Fruit fly (Drosophila melanogaster) whole organism, embryonic: Measurements from ENCODE around the gene Tim17a2.

Source experiments
- Abd-B ChIP-seq: fragments of 200-800 bp; sonication (Bioruptor generic); optimal IDR thresholded peaks from 2 replicates; lab custom pipeline; 2018; ENCODE audit warnings: missing biosample characterization, mild to moderate bottlenecking, missing genetic modification characterization, moderate library complexity
- Asciz ChIP-seq: fragments of 200-800 bp; sonication (Bioruptor generic); optimal IDR thresholded peaks from 2 replicates; lab custom pipeline; 2017; ENCODE audit warnings: missing biosample characterization, mild to moderate bottlenecking, missing genetic modification characterization, missing genetic modification reagents
- Atf6 ChIP-seq: fragments of 200-800 bp; sonication (Bioruptor generic); IDR thresholded peaks from 2 replicates; pipeline ENCODE4 v1.3.6; 2022; ENCODE audit warnings: missing biosample characterization, missing genetic modification characterization
- BEAF-32 ChIP-seq: fragments of 200-800 bp; sonication (Bioruptor generic); optimal IDR thresholded peaks from 3 replicates; lab custom pipeline; 2017; ENCODE audit warnings: missing biosample characterization, missing genetic modification characterization, mild to moderate bottlenecking, moderate library complexity, missing genetic modification reagents
- Bdp1 ChIP-seq: fragments of 200-800 bp; sonication (Bioruptor generic); optimal IDR thresholded peaks from 3 replicates; lab custom pipeline; 2016; ENCODE audit warnings: missing biosample characterization, missing genetic modification characterization
- CG10431 ChIP-seq: fragments of 200-800 bp; sonication (Bioruptor generic); optimal IDR thresholded peaks from 3 replicates; lab custom pipeline; 2018; ENCODE audit warnings: missing biosample characterization, mild to moderate bottlenecking, missing genetic modification characterization
- CG11093 ChIP-seq: fragments of 200-800 bp; sonication (Bioruptor generic); IDR thresholded peaks from 3 replicates; pipeline ENCODE4 v1.3.6; 2022; ENCODE audit warnings: missing biosample characterization, missing genetic modification characterization
- CG12299 ChIP-seq: fragments of 200-800 bp; sonication (Bioruptor generic); optimal IDR thresholded peaks from 2 replicates; lab custom pipeline; 2018; ENCODE audit warnings: missing biosample characterization, mild to moderate bottlenecking, missing genetic modification characterization
- CG12769 ChIP-seq: fragments of 200-800 bp; sonication (Bioruptor generic); optimal IDR thresholded peaks from 2 replicates; lab custom pipeline; 2019; ENCODE audit warnings: missing biosample characterization, mild to moderate bottlenecking, missing genetic modification characterization, moderate library complexity
- CG13296 ChIP-seq: fragments of 200-800 bp; sonication (Bioruptor generic); optimal IDR thresholded peaks from 3 replicates; lab custom pipeline; 2018; ENCODE audit warnings: missing biosample characterization, mild to moderate bottlenecking, missing genetic modification characterization
- CG13624 ChIP-seq: fragments of 200-800 bp; sonication (Bioruptor generic); optimal IDR thresholded peaks from 2 replicates; lab custom pipeline; 2016; ENCODE audit warnings: missing biosample characterization, missing genetic modification characterization
- CG14050 ChIP-seq: fragments of 200-800 bp; sonication (Bioruptor generic); IDR thresholded peaks from 3 replicates; pipeline ENCODE4 v1.3.6; 2022; ENCODE audit warnings: missing biosample characterization, missing genetic modification characterization
- CG14441 ChIP-seq: fragments of 200-800 bp; sonication (Bioruptor generic); IDR thresholded peaks from 2 replicates; pipeline ENCODE4 v1.3.6; 2022; ENCODE audit warnings: missing biosample characterization, missing genetic modification characterization
- CG14965 ChIP-seq: fragments of 200-800 bp; sonication (Bioruptor generic); optimal IDR thresholded peaks from 2 replicates; lab custom pipeline; 2016; ENCODE audit warnings: missing biosample characterization, missing genetic modification characterization, borderline replicate concordance
- CG15479 ChIP-seq: fragments of 200-800 bp; sonication (Bioruptor generic); optimal IDR thresholded peaks from 3 replicates; lab custom pipeline; 2019; ENCODE audit warnings: missing biosample characterization, mild to moderate bottlenecking, missing genetic modification characterization, moderate library complexity
- CG30403 ChIP-seq: fragments of 200-800 bp; sonication (Bioruptor generic); optimal IDR thresholded peaks from 3 replicates; lab custom pipeline; 2016; ENCODE audit warnings: missing biosample characterization, missing genetic modification characterization
- CG3281 ChIP-seq: fragments of 200-800 bp; sonication (Bioruptor generic); optimal IDR thresholded peaks from 3 replicates; lab custom pipeline; 2017; ENCODE audit warnings: missing biosample characterization, mild to moderate bottlenecking, missing genetic modification characterization
- CG3847 ChIP-seq: fragments of 200-800 bp; sonication (Bioruptor generic); IDR thresholded peaks from 2 replicates; pipeline ENCODE4 v1.3.6; 2022; ENCODE audit warnings: missing biosample characterization, missing genetic modification characterization
- CG4328 ChIP-seq: fragments of 200-800 bp; sonication (Bioruptor generic); optimal IDR thresholded peaks from 3 replicates; lab custom pipeline; 2017; ENCODE audit warnings: missing biosample characterization, missing genetic modification reagents, missing genetic modification characterization
- CG6175 ChIP-seq: fragments of 200-800 bp; sonication (Bioruptor generic); IDR thresholded peaks from 3 replicates; pipeline ENCODE4 v1.3.6; 2022; ENCODE audit warnings: missing biosample characterization, missing genetic modification characterization
- CG6791 ChIP-seq: fragments of 200-800 bp; sonication (Bioruptor generic); IDR thresholded peaks from 3 replicates; pipeline ENCODE4 v1.3.6; 2022; ENCODE audit warnings: missing biosample characterization, missing genetic modification characterization; ENCODE audit not compliant: partially characterized antibody
- CG6854 ChIP-seq: fragments of 200-800 bp; sonication (Bioruptor generic); optimal IDR thresholded peaks from 3 replicates; lab custom pipeline; 2017; ENCODE audit warnings: missing biosample characterization, mild to moderate bottlenecking, missing genetic modification characterization
- CG8388 ChIP-seq: fragments of 200-800 bp; sonication (Bioruptor generic); optimal IDR thresholded peaks from 2 replicates; lab custom pipeline; 2019; ENCODE audit warnings: missing biosample characterization, mild to moderate bottlenecking, missing genetic modification characterization, moderate library complexity
- CG9437 ChIP-seq: fragments of 200-800 bp; sonication (Bioruptor generic); optimal IDR thresholded peaks from 2 replicates; lab custom pipeline; 2018; ENCODE audit warnings: missing biosample characterization, mild to moderate bottlenecking, missing genetic modification characterization
- CG9609 ChIP-seq: fragments of 200-800 bp; sonication (Bioruptor generic); optimal IDR thresholded peaks from 3 replicates; lab custom pipeline; 2016; ENCODE audit warnings: missing biosample characterization, missing genetic modification characterization
- CG9727 ChIP-seq: fragments of 200-800 bp; sonication (Bioruptor generic); optimal IDR thresholded peaks from 3 replicates; lab custom pipeline; 2017; ENCODE audit warnings: missing biosample characterization, mild to moderate bottlenecking, missing genetic modification characterization
- CG9876 ChIP-seq: fragments of 200-800 bp; sonication (Bioruptor generic); optimal IDR thresholded peaks from 2 replicates; lab custom pipeline; 2016; ENCODE audit warnings: missing biosample characterization, missing genetic modification characterization
- CrebB ChIP-seq: fragments of 200-800 bp; sonication (Bioruptor generic); optimal IDR thresholded peaks from 3 replicates; lab custom pipeline; 2018; ENCODE audit warnings: missing biosample characterization, mild to moderate bottlenecking, missing genetic modification characterization
- Dip3 ChIP-seq: fragments of 200-800 bp; sonication (Bioruptor generic); optimal IDR thresholded peaks from 3 replicates; lab custom pipeline; 2016; ENCODE audit warnings: missing biosample characterization, missing genetic modification characterization
- Hmx ChIP-seq: fragments of 200-800 bp; sonication (Bioruptor generic); optimal IDR thresholded peaks from 2 replicates; lab custom pipeline; 2016; ENCODE audit warnings: missing biosample characterization, missing genetic modification characterization
- Hr3 ChIP-seq: fragments of 200-800 bp; sonication (Bioruptor generic); optimal IDR thresholded peaks from 3 replicates; lab custom pipeline; 2016; ENCODE audit warnings: missing biosample characterization, missing genetic modification characterization
- Hsf ChIP-seq: fragments of 200-800 bp; sonication (Bioruptor generic); optimal IDR thresholded peaks from 3 replicates; lab custom pipeline; 2016; ENCODE audit warnings: missing biosample characterization, missing genetic modification characterization
- MBD-R2 ChIP-seq: fragments of 200-800 bp; sonication (Bioruptor generic); IDR thresholded peaks from 2 replicates; pipeline ENCODE4 v1.3.6; 2022; ENCODE audit warnings: missing biosample characterization, missing genetic modification characterization
- Med ChIP-seq: fragments of 200-800 bp; sonication (Bioruptor generic); peaks from one replicate; lab custom pipeline; 2016; ENCODE audit warnings: missing biosample characterization, missing genetic modification characterization, mild to moderate bottlenecking, inconsistent platforms, moderate library complexity
- Mes4 ChIP-seq: fragments of 200-800 bp; sonication (Bioruptor generic); optimal IDR thresholded peaks from 2 replicates; lab custom pipeline; 2016; ENCODE audit warnings: missing biosample characterization, missing genetic modification characterization
- NK7.1 ChIP-seq: fragments of 200-800 bp; sonication (Bioruptor generic); optimal IDR thresholded peaks from 3 replicates; lab custom pipeline; 2016; ENCODE audit warnings: missing biosample characterization, missing genetic modification characterization
- Optix ChIP-seq: fragments of 200-800 bp; sonication (Bioruptor generic); IDR thresholded peaks from 3 replicates; pipeline ENCODE4 v1.3.6; 2022; ENCODE audit warnings: missing biosample characterization, missing genetic modification characterization
- Sox102F ChIP-seq: fragments of 200-800 bp; sonication (Bioruptor generic); optimal IDR thresholded peaks from 2 replicates; lab custom pipeline; 2018; ENCODE audit warnings: missing biosample characterization, mild to moderate bottlenecking, missing genetic modification characterization, moderate library complexity
- br ChIP-seq: fragments of >200 bp; optimal IDR thresholded peaks from 2 replicates; lab custom pipeline; 2017
- chinmo ChIP-seq: fragments of 200-800 bp; sonication (Bioruptor generic); IDR thresholded peaks from 4 replicates; pipeline ENCODE4 v1.3.6; 2022; ENCODE audit warnings: missing biosample characterization, missing genetic modification characterization; ENCODE audit not compliant: partially characterized antibody
- dm ChIP-seq: fragments of 200-800 bp; sonication (Bioruptor generic); optimal IDR thresholded peaks from 3 replicates; lab custom pipeline; 2016; ENCODE audit warnings: missing biosample characterization, missing genetic modification characterization
- gfzf ChIP-seq: fragments of 200-800 bp; sonication (Bioruptor generic); optimal IDR thresholded peaks from 2 replicates; lab custom pipeline; 2016; ENCODE audit warnings: missing biosample characterization, mild to moderate bottlenecking, missing genetic modification characterization, moderate library complexity
- insv ChIP-seq, 2 experiments: fragments of 200-800 bp; sonication (Bioruptor generic); optimal IDR thresholded peaks; 3 replicates each; lab custom pipeline; 2016 to 2018; ENCODE audit warnings: missing biosample characterization in 2 of 2, missing genetic modification characterization in 2 of 2
- lbe ChIP-seq: fragments of 200-800 bp; sonication (Bioruptor generic); optimal IDR thresholded peaks from 2 replicates; lab custom pipeline; 2016; ENCODE audit warnings: missing biosample characterization, mild to moderate bottlenecking, missing genetic modification characterization
- prd ChIP-seq, 3 experiments: fragments of >200 bp in 2 of 3; fragments of 200-800 bp in 1 of 3; sonication (Bioruptor generic) in 1 of 3; optimal IDR thresholded peaks in 2 of 3; IDR thresholded peaks in 1 of 3; 2 replicates in 2 of 3; 3 replicates in 1 of 3; pipeline versions ENCODE4 v1.3.6 to Lab custom; 2017 to 2022; ENCODE audit warnings: missing biosample characterization in 1 of 3, missing genetic modification characterization in 1 of 3
- psq ChIP-seq: fragments of 200-800 bp; sonication (Bioruptor generic); optimal IDR thresholded peaks from 2 replicates; lab custom pipeline; 2017; ENCODE audit warnings: missing biosample characterization, missing genetic modification characterization
- pum ChIP-seq: fragments of 200-800 bp; sonication (Bioruptor generic); optimal IDR thresholded peaks from 2 replicates; lab custom pipeline; 2016; ENCODE audit warnings: missing biosample characterization, missing genetic modification characterization
- ro ChIP-seq: fragments of 200-800 bp; sonication (Bioruptor generic); IDR thresholded peaks from 2 replicates; pipeline ENCODE4 v1.3.6; 2022; ENCODE audit warnings: missing biosample characterization, missing genetic modification characterization
- sr ChIP-seq: fragments of 200-800 bp; sonication (Bioruptor generic); IDR thresholded peaks from 3 replicates; pipeline ENCODE4 v1.3.6; 2022; ENCODE audit warnings: missing biosample characterization, missing genetic modification characterization
- stwl ChIP-seq: fragments of 200-800 bp; sonication (Bioruptor generic); optimal IDR thresholded peaks from 3 replicates; lab custom pipeline; 2018; ENCODE audit warnings: missing biosample characterization, mild to moderate bottlenecking, missing genetic modification characterization, moderate library complexity
- tio ChIP-seq: fragments of 200-800 bp; sonication (Bioruptor generic); optimal IDR thresholded peaks from 2 replicates; lab custom pipeline; 2017; ENCODE audit warnings: missing biosample characterization, missing genetic modification characterization, inconsistent platforms

The Tim17a2 gene

DNA sequence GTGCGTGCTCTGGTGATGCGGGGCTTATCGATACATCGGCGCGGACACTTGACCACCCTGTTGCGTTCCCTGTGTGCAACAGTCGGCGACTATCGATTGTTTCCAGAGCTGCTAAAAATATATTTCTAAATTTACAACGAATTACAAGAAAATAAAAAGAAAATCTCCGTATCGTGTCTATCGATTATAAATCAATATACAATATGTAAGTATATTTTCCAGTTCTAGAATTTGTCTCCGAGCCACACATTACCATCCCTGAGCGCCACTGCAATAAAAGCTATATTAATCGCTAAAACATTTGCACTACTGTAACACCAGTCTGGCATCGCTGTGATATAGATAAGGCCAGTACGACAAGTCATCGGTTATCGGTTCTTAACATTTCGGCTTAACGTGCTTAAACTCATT is 30.3 kb downstream of the Tim17a2 start, which contains the start of the genes Kat60 and Mms19 (continued):
- TF ChIP-seq CG30403 (GFP tag; lab: Kevin White, UChicago) = peak; percentile 82
- peak; percentile 39; the same call in 2 of the 3 replicates for TF ChIP-seq Optix (GFP tag; lab: Robert Waterston, UW)
- TF ChIP-seq CG15479 = peak; percentile 54
- TF ChIP-seq CG14050 (GFP tag; lab: Robert Waterston, UW) = no peak
- peak; percentile 43 for TF ChIP-seq Bdp1 (GFP tag; lab: Kevin White, UChicago)
- peak; percentile 29 for TF ChIP-seq lbe
- TF ChIP-seq Hsf (GFP tag; lab: Kevin White, UChicago) = peak; percentile 78
- peak; percentile 47 for TF ChIP-seq CG8388 (GFP tag; lab: Kevin White, UChicago)
- TF ChIP-seq CrebB (tag; lab: Kevin White, UChicago) = peak; percentile 6
- TF ChIP-seq Abd-B = peak; percentile 71
- TF ChIP-seq pum (GFP tag; lab: Kevin White, UChicago) = peak; percentile 73
- no peak for TF ChIP-seq CG10431
- no peak for TF ChIP-seq NK7.1 (GFP tag; lab: Kevin White, UChicago)
- no peak for TF ChIP-seq CG6854 (GFP tag; lab: Kevin White, UChicago)
- no peak for TF ChIP-seq Hmx (GFP tag; lab: Kevin White, UChicago)
- TF ChIP-seq Med = peak; percentile 92
- peak; percentile 26 for TF ChIP-seq CG9876 (GFP tag; lab: Kevin White, UChicago)
- peak; percentile 31 for TF ChIP-seq tio (GFP tag; lab: Kevin White, UChicago)
- TF ChIP-seq CG3281 (GFP tag; lab: Kevin White, UChicago) = no peak
- TF ChIP-seq CG3847 (GFP tag; lab: Robert Waterston, UW) = peak; percentile 83
- TF ChIP-seq Hr3 (GFP tag; lab: Kevin White, UChicago) = peak; percentile 62
- no peak for TF ChIP-seq ro (GFP tag; lab: Robert Waterston, UW)
- peak; percentile 36; the same call in 2 of the 4 replicates for TF ChIP-seq chinmo (GFP tag; lab: Robert Waterston, UW)
- TF ChIP-seq dm = peak; percentile 59
- TF ChIP-seq CG14441 = peak; percentile 64
- TF ChIP-seq CG9609 (GFP tag; lab: Kevin White, UChicago) = peak; percentile 57
- no peak for TF ChIP-seq prd (optimal IDR thresholded peaks at IDR 0.05; lab: Kevin White, UChicago)
- TF ChIP-seq prd (GFP tag; IDR thresholded peaks at IDR 0.05; lab: Robert Waterston, UW) = peak; percentile 84
- no peak for TF ChIP-seq CG4328 (GFP tag; lab: Kevin White, UChicago)
- TF ChIP-seq MBD-R2 = peak; percentile 58
- peak; percentile 48; the same call in 1 of the 3 replicates for TF ChIP-seq CG6175 (GFP tag; lab: Robert Waterston, UW)
- peak; percentile 100 for TF ChIP-seq BEAF-32 (GFP tag; lab: Kevin White, UChicago)
- TF ChIP-seq CG14965 (GFP tag; lab: Kevin White, UChicago) = no peak
- peak; percentile 64 for TF ChIP-seq Dip3 (GFP tag; lab: Kevin White, UChicago)
- TF ChIP-seq CG9727 (GFP tag; lab: Kevin White, UChicago) = peak; percentile 76
- peak; percentile 16 for TF ChIP-seq Mes4 (GFP tag; lab: Kevin White, UChicago)
- no peak for TF ChIP-seq Sox102F (GFP tag; lab: Kevin White, UChicago)
- TF ChIP-seq CG13624 (GFP tag; lab: Kevin White, UChicago) = peak; percentile 58
- TF ChIP-seq Asciz (GFP tag; lab: Kevin White, UChicago) = no peak
- no peak for TF ChIP-seq sr
- peak; percentile 47 for TF ChIP-seq stwl (tag; lab: Kevin White, UChicago)
- peak; percentile 52; the same call in 1 of the 3 replicates for TF ChIP-seq CG11093 (GFP tag; lab: Robert Waterston, UW)
- peak; percentile 52 for TF ChIP-seq psq
- TF ChIP-seq insv (GFP tag; optimal IDR thresholded peaks at IDR 0.05; lab: Kevin White, UChicago) = peak in 1 of 2 experiments; percentile 32
- TF ChIP-seq CG13296 (GFP tag; lab: Kevin White, UChicago) = no peak
- peak; percentile 34 for TF ChIP-seq CG12299 (tag; lab: Kevin White, UChicago)
- no peak for TF ChIP-seq br (lab: Kevin White, UChicago)
- peak; percentile 25 for TF ChIP-seq gfzf (GFP tag; lab: Kevin White, UChicago)
- no peak for TF ChIP-seq CG9437 (GFP tag; lab: Kevin White, UChicago)
- TF ChIP-seq Atf6 (GFP tag; lab: Robert Waterston, UW) = no peak
- TF ChIP-seq CG12769 (tag; lab: Kevin White, UChicago) = no peak
- peak; percentile 94 for TF ChIP-seq CG6791 (GFP tag; lab: Robert Waterston, UW)
